Fruit fly (Drosophila melanogaster) Kc167 (cell line): ENCODE data around the gene NELF-B.

Source experiments
- Myc ChIP-seq: fragments of >200 bp; optimal IDR thresholded peaks from 2 replicates; lab custom pipeline; 2017; ENCODE audit warnings: missing external identifiers
- Sin3A ChIP-seq: fragments of >200 bp; optimal IDR thresholded peaks from 2 replicates; lab custom pipeline; 2018; ENCODE audit warnings: missing external identifiers
- h ChIP-seq: fragments of >200 bp; optimal IDR thresholded peaks from 3 replicates; lab custom pipeline; 2018; ENCODE audit warnings: missing external identifiers
- insv ChIP-seq: fragments of >200 bp; optimal IDR thresholded peaks from 3 replicates; lab custom pipeline; 2018; ENCODE audit warnings: missing external identifiers
- psq ChIP-seq: fragments of >200 bp; optimal IDR thresholded peaks from 2 replicates; lab custom pipeline; 2017; ENCODE audit warnings: missing external identifiers
- ttk ChIP-seq: sonication (Bioruptor generic); optimal IDR thresholded peaks from 2 replicates; lab custom pipeline; 2017; ENCODE audit warnings: missing external identifiers

DNA sequence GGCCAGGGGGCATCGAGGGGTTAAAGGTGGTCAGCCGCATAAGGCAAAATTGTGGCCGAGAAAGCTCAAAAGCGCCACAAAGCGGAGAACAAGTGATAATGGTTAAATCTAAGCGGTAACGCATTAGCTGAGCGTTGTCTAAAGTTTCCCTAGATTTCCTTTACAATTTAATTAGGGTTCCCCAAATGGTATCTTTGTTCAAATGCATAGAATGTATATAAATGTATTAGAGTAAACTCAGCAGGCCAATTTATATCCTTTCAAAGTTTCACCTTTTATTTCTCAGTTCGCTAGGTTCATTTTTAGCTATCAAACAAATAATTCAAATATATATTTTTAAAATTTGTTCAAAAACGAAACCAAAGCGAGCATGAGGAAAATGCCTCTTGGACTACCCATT, 49.7 kb upstream of the NELF-B start, which contains the start of gene CG32718:
- TF ChIP-seq psq (lab: Kevin White, UChicago) (no peak), h (lab: Kevin White, UChicago) (no peak), Myc (lab: Kevin White, UChicago) (no peak), Sin3A (lab: Kevin White, UChicago) (no peak), ttk (lab: Kevin White, UChicago) (no peak), insv (no peak)
